Fruit fly (Drosophila melanogaster): ENCODE results near the gene S-Lap1.

S-Lap1 gene

DNA sequence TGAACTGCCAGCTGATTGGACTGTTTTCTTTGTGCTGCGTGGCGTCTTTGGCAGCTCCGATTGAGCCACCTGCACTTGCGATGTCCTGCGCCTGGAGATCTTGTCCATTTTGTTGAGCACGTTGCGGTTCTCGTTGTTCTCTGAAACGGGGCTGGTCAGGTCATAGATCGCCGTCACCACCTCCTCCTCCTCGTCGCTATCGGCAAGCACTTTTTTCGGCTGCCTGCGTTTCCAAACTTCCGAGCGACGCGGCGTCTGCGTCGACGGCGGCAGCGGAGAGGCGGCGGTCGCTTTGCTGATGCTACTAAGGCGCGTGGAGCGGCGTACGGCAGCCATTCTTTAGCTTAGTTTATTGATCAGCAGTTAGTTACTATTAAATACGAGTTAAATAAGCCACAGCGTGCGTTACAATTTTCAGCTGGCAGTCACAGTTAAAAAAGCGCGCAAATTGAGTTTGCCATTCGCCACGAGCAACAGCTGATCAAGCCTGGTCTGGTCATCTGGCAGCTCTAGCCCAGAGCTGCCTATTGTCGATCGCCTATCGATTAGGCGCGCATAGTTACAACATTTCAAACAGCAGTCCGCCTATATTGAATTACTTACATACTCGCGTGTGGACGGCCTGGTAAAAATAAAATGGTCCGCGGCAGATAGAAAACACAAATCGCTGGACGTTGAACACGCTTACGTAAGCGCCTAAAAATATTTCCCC, 16.7 kb downstream of the S-Lap1 start, which contains the start of gene Cdc6 (continued):
- TF ChIP-seq CG13287 (GFP tag; IDR thresholded peaks at IDR 0.05; ENCODE audit: partially characterized antibody) (peak; percentile 53), CG12391 (tag; optimal IDR thresholded peaks at IDR 0.05) (no peak), CG6765 (GFP tag; optimal IDR thresholded peaks at IDR 0.05) (no peak), Jarid2 (GFP tag; optimal IDR thresholded peaks at IDR 0.05) (no peak), HmgZ (tag; optimal IDR thresholded peaks at IDR 0.05) (peak; percentile 1), sens (GFP tag) (peak; percentile 17), CG11560 (tag; IDR thresholded peaks at IDR 0.05) (peak; percentile 93), Atf-2 (GFP tag; optimal IDR thresholded peaks at IDR 0.05) (no peak), GATAe (GFP tag; conservative IDR thresholded peaks at IDR 0.05) (no peak), wek (GFP tag; optimal IDR thresholded peaks at IDR 0.05) (no peak), CG31441 (GFP tag; IDR thresholded peaks at IDR 0.05) (no peak), HLH4C (GFP tag; IDR thresholded peaks at IDR 0.05; ENCODE audit: partially characterized antibody) (0 out of 3 replicates have a peak, but pooled peaks have one; percentile 43), dysf (GFP tag; IDR thresholded peaks at IDR 0.05) (no peak), lmd (GFP tag; IDR thresholded peaks at IDR 0.05) (no peak), aop (GFP tag; IDR thresholded peaks at IDR 0.05) (no peak), zen2 (GFP tag; IDR thresholded peaks at IDR 0.05; ENCODE audit: partially characterized antibody) (no peak), CG14965 (GFP tag; optimal IDR thresholded peaks at IDR 0.05; ENCODE audit: borderline replicate concordance) (no peak), MTF-1 (GFP tag; optimal IDR thresholded peaks at IDR 0.05; ENCODE audit: borderline replicate concordance) (no peak), Six4 (GFP tag; optimal IDR thresholded peaks at IDR 0.05) (no peak), Dip2 (GFP tag; IDR thresholded peaks at IDR 0.05) (no peak), TFAM (GFP tag; optimal IDR thresholded peaks at IDR 0.05) (no peak), CG6683 (GFP tag; optimal IDR thresholded peaks at IDR 0.05) (no peak), dm (GFP tag; optimal IDR thresholded peaks at IDR 0.05) (peak; percentile 36), Dll (GFP tag; IDR thresholded peaks at IDR 0.05; ENCODE audit: partially characterized antibody) (peak; percentile 59; the same call in 3 of the 4 replicates), CG10366 (GFP tag; IDR thresholded peaks at IDR 0.05) (no peak), Med (GFP tag) (peak; percentile 78), twi (tag; optimal IDR thresholded peaks at IDR 0.05) (no peak), CG6791 (GFP tag; IDR thresholded peaks at IDR 0.05; ENCODE audit: partially characterized antibody) (peak; percentile 66; the same call in 1 of the 3 replicates), wor (GFP tag; IDR thresholded peaks at IDR 0.05) (no peak), Sox102F (GFP tag; optimal IDR thresholded peaks at IDR 0.05) (no peak), corto (GFP tag; optimal IDR thresholded peaks at IDR 0.05) (no peak), Sox100B (GFP tag; optimal IDR thresholded peaks at IDR 0.05) (no peak), da (GFP tag; optimal IDR thresholded peaks at IDR 0.05) (no peak), CG1602 (GFP tag; optimal IDR thresholded peaks at IDR 0.05) (no peak), CG2116 (GFP tag; optimal IDR thresholded peaks at IDR 0.05) (peak; percentile 99), CG14710 (tag; optimal IDR thresholded peaks at IDR 0.05) (peak; percentile 13), ssp (GFP tag; IDR thresholded peaks at IDR 0.05) (no peak), z (GFP tag; IDR thresholded peaks at IDR 0.05) (no peak), gfzf (GFP tag; optimal IDR thresholded peaks at IDR 0.05) (peak; percentile 11), CG7963 (GFP tag; IDR thresholded peaks at IDR 0.05; ENCODE audit: partially characterized antibody) (0 out of 3 replicates have a peak, but pooled peaks have one; percentile 32), Scr (GFP tag; IDR thresholded peaks at IDR 0.05; ENCODE audit: partially characterized antibody) (peak; percentile 34; the same call in 1 of the 2 replicates), HHEX (GFP tag; optimal IDR thresholded peaks at IDR 0.05) (no peak), Lpt (GFP tag; optimal IDR thresholded peaks at IDR 0.05) (no peak), Dek (tag; optimal IDR thresholded peaks at IDR 0.05) (no peak), CG17829 (tag; optimal IDR thresholded peaks at IDR 0.05) (peak; percentile 12), phol (tag; optimal IDR thresholded peaks at IDR 0.05) (peak; percentile 13), CG4820 (GFP tag; optimal IDR thresholded peaks at IDR 0.05) (no peak), peb (GFP tag; IDR thresholded peaks at IDR 0.05) (no peak), knrl (GFP tag; IDR thresholded peaks at IDR 0.05; ENCODE audit: partially characterized antibody) (0 out of 3 replicates have a peak, but pooled peaks have one; percentile 21)

Measured in whole organism, embryonic.